Worm (Caenorhabditis elegans): ENCODE results near the gene srh-67.

The srh-67 gene

ce11 chrII:12465557-12465956 is 43.2 kb upstream of the srh-67 start, which contains the start of gene sre-37:
Gene sre-37, plus strand, starts transcription at chrII:12465857.
- TF ChIP-seq ets-4 (GFP tag; optimal IDR thresholded peaks at IDR 0.05) (no peak), lin-35 (GFP tag; optimal IDR thresholded peaks at IDR 0.05) (no peak), akir-1 (GFP tag; optimal IDR thresholded peaks at IDR 0.05) (no peak)

- no peak for TF ChIP-seq ZK185.1 (tag; optimal IDR thresholded peaks at IDR 0.05; ENCODE audit: poor library complexity, severe bottlenecking)
- no peak for TF ChIP-seq bed-2 (GFP tag; IDR thresholded peaks at IDR 0.05)
- no peak for TF ChIP-seq nfya-2 (GFP tag; IDR thresholded peaks at IDR 0.05)
These were observed 41.7 kb upstream of the srh-67 start, which contains the start of gene srg-16 for ce11 chrII:12467047-12467446. Gene srg-16, plus strand, starts transcription at chrII:12467133.

- TF ChIP-seq athp-1 (tag; optimal IDR thresholded peaks at IDR 0.05): no peak
- TF ChIP-seq ama-1 (optimal IDR thresholded peaks at IDR 0.05): no peak
- TF ChIP-seq ama-1 (GFP tag; optimal IDR thresholded peaks at IDR 0.05): no peak
- no peak for TF ChIP-seq unc-62 (GFP tag; optimal IDR thresholded peaks at IDR 0.05)
- no peak for TF ChIP-seq F23B12.7 (tag; optimal IDR thresholded peaks at IDR 0.05; ENCODE audit: insufficient read depth)
- no peak for TF ChIP-seq ztf-22 (GFP tag; optimal IDR thresholded peaks at IDR 0.05)
- TF ChIP-seq pha-4 (tag; optimal IDR thresholded peaks at IDR 0.05): no peak
- no peak for TF ChIP-seq madf-6 (GFP tag; IDR thresholded peaks at IDR 0.05)
- TF ChIP-seq ccch-3 (GFP tag; optimal IDR thresholded peaks at IDR 0.05): no peak
- no peak for TF ChIP-seq ztf-26 (tag; optimal IDR thresholded peaks at IDR 0.05)
- no peak for TF ChIP-seq nfyb-1 (GFP tag; IDR thresholded peaks at IDR 0.05)
- no peak for TF ChIP-seq somi-1 (GFP tag; optimal IDR thresholded peaks at IDR 0.05)
- no peak for TF ChIP-seq F57A8.1 (GFP tag; optimal IDR thresholded peaks at IDR 0.05)
- no peak for TF ChIP-seq ceh-27 (GFP tag; optimal IDR thresholded peaks at IDR 0.05)
- no peak for TF ChIP-seq B0035.1 (tag; optimal IDR thresholded peaks at IDR 0.05)
- TF ChIP-seq lin-35 (GFP tag; optimal IDR thresholded peaks at IDR 0.05): no peak
- no peak for TF ChIP-seq K12H6.12 (tag; optimal IDR thresholded peaks at IDR 0.05)
These were observed 37.5 kb upstream of the srh-67 start, which contains the start of the genes F15A4.5 and phat-8 for ce11 chrII:12471138-12471855. Gene F15A4.5, minus strand, starts transcription at chrII:12471238. Gene phat-8, plus strand, starts transcription at chrII:12471805.

- no peak for TF ChIP-seq F57A8.1 (GFP tag; optimal IDR thresholded peaks at IDR 0.05)
- no peak for TF ChIP-seq nhr-27 (tag; optimal IDR thresholded peaks at IDR 0.05)
These were observed 35.3 kb upstream of the srh-67 start, which contains the start of gene srg-17 for ce11 chrII:12473406-12473805. Gene srg-17, plus strand, starts transcription at chrII:12473706.

ce11 chrII:12480811-12481210 is 27.9 kb upstream of the srh-67 start, which contains the start of gene arrd-9:
Gene arrd-9, minus strand, starts transcription at chrII:12480911.
- TF ChIP-seq rec-8 (tag; optimal IDR thresholded peaks at IDR 0.05) (no peak), T26A5.8 (tag; optimal IDR thresholded peaks at IDR 0.05) (no peak), nhr-80 (tag; optimal IDR thresholded peaks at IDR 0.05) (no peak), zim-3 (tag; optimal IDR thresholded peaks at IDR 0.05) (no peak), C17E4.6 (GFP tag; IDR thresholded peaks at IDR 0.05) (no peak), cebp-2 (GFP tag; IDR thresholded peaks at IDR 0.05) (no peak), ztf-6 (GFP tag; IDR thresholded peaks at IDR 0.05) (no peak), hlh-12 (tag; optimal IDR thresholded peaks at IDR 0.05) (no peak), F57C9.4 (tag; optimal IDR thresholded peaks at IDR 0.05) (no peak), ceh-100 (GFP tag; IDR thresholded peaks at IDR 0.05) (no peak), ceh-27 (GFP tag; optimal IDR thresholded peaks at IDR 0.05) (no peak)
